Worm (Caenorhabditis elegans): ENCODE measurements around the gene elo-1.

Gene elo-1

ce11 chrIV:9513360-9513777 is 12.8 kb upstream of the elo-1 start (continued):
- TF ChIP-seq hlh-11 (tag; optimal IDR thresholded peaks at IDR 0.05), result peak; percentile 92
- no peak for TF ChIP-seq zfp-2 (tag; optimal IDR thresholded peaks at IDR 0.05)
- TF ChIP-seq hif-1 (tag; optimal IDR thresholded peaks at IDR 0.05), result peak; percentile 19 to 20
- TF ChIP-seq lin-13 (GFP tag; optimal IDR thresholded peaks at IDR 0.05), result peak; percentile 19
- no peak for TF ChIP-seq ces-1 (GFP tag; optimal IDR thresholded peaks at IDR 0.05)
- peak; percentile 38 for TF ChIP-seq pqm-1 (tag; optimal IDR thresholded peaks at IDR 0.05)
- TF ChIP-seq dpl-1 (GFP tag; optimal IDR thresholded peaks at IDR 0.05), result peak; percentile 22
- no peak for TF ChIP-seq egl-43 (GFP tag; IDR thresholded peaks at IDR 0.05)
- peak; percentile 26; the same call in 1 of the 2 replicates for TF ChIP-seq lin-38 (GFP tag; IDR thresholded peaks at IDR 0.05)
- TF ChIP-seq nhr-48 (tag; optimal IDR thresholded peaks at IDR 0.05), result peak; percentile 83
- TF ChIP-seq mxl-3 (GFP tag; optimal IDR thresholded peaks at IDR 0.05), result peak; percentile 74
- TF ChIP-seq gei-8 (GFP tag; optimal IDR thresholded peaks at IDR 0.05), result no peak
- TF ChIP-seq sdz-12 (GFP tag; optimal IDR thresholded peaks at IDR 0.05), result no peak
- peak; percentile 78 for TF ChIP-seq nhr-77 (tag; optimal IDR thresholded peaks at IDR 0.05)
- TF ChIP-seq ceh-62 (tag; optimal IDR thresholded peaks at IDR 0.05), result no peak
- peak; percentile 94 for TF ChIP-seq aha-1 (tag)
- TF ChIP-seq zag-1 (tag; optimal IDR thresholded peaks at IDR 0.05), result no peak
- TF ChIP-seq lsy-2 (tag; optimal IDR thresholded peaks at IDR 0.05), result peak in 1 of 2 experiments; percentile 51
- no peak for TF ChIP-seq madf-9 (GFP tag; conservative IDR thresholded peaks at IDR 0.05)
- TF ChIP-seq daf-16 (GFP tag; optimal IDR thresholded peaks at IDR 0.05), result no peak
- peak; percentile 78 for TF ChIP-seq daf-16 (tag; optimal IDR thresholded peaks at IDR 0.05)
- 0 out of 2 replicates have a peak, but pooled peaks have one; percentile 35 for TF ChIP-seq pha-4 (GFP tag; IDR thresholded peaks at IDR 0.05)
- no peak for TF ChIP-seq pha-4 (tag; optimal IDR thresholded peaks at IDR 0.05)
- TF ChIP-seq jun-1 (tag; optimal IDR thresholded peaks at IDR 0.05), result peak; percentile 9
- TF ChIP-seq dmd-6 (GFP tag; IDR thresholded peaks at IDR 0.05), result peak; percentile 60
- TF ChIP-seq dmd-9 (GFP tag; IDR thresholded peaks at IDR 0.05), result no peak
- TF ChIP-seq hlh-30 (tag; optimal IDR thresholded peaks at IDR 0.05; ENCODE audit: insufficient read depth), result peak; percentile 77
- peak; percentile 70 for TF ChIP-seq dve-1 (tag; optimal IDR thresholded peaks at IDR 0.05; ENCODE audit: insufficient read depth)
- no peak for TF ChIP-seq vab-7 (GFP tag; IDR thresholded peaks at IDR 0.05)
- TF ChIP-seq nhr-237 (tag; optimal IDR thresholded peaks at IDR 0.05), result no peak
- peak; percentile 67 for TF ChIP-seq snpc-4 (tag; optimal IDR thresholded peaks at IDR 0.05)
- peak in 1 of 2 experiments; percentile 72 for TF ChIP-seq mdl-1 (tag; optimal IDR thresholded peaks at IDR 0.05)

ce11 chrIV:9514132-9514531 is 12.0 kb upstream of the elo-1 start:
- TF ChIP-seq T26A8.4 (GFP tag; IDR thresholded peaks at IDR 0.05) (no peak), Y105C5A.15 (GFP tag; IDR thresholded peaks at IDR 0.05) (no peak), madf-5 (GFP tag; IDR thresholded peaks at IDR 0.05) (no peak), dpl-1 (GFP tag; optimal IDR thresholded peaks at IDR 0.05) (no peak), egl-27 (tag; optimal IDR thresholded peaks at IDR 0.05) (no peak), zip-2 (tag; optimal IDR thresholded peaks at IDR 0.05) (peak; percentile 76), unc-62 (GFP tag; optimal IDR thresholded peaks at IDR 0.05 in 1 of 2) (no peak), unc-62 (tag; optimal IDR thresholded peaks at IDR 0.05) (no peak), ztf-11 (tag; optimal IDR thresholded peaks at IDR 0.05) (no peak), mes-2 (tag; optimal IDR thresholded peaks at IDR 0.05; ENCODE audit: poor library complexity, severe bottlenecking) (no peak), nhr-237 (tag; optimal IDR thresholded peaks at IDR 0.05) (no peak), ceh-44 (GFP tag; IDR thresholded peaks at IDR 0.05) (no peak), tra-1 (GFP tag; IDR thresholded peaks at IDR 0.05) (no peak), aly-2 (tag; optimal IDR thresholded peaks at IDR 0.05) (no peak), nhr-11 (tag; optimal IDR thresholded peaks at IDR 0.05) (no peak), snpc-1.2 (GFP tag; IDR thresholded peaks at IDR 0.05) (no peak), cey-2 (tag; optimal IDR thresholded peaks at IDR 0.05; ENCODE audit: borderline replicate concordance, insufficient read depth) (no peak), pha-4 (GFP tag; IDR thresholded peaks at IDR 0.05) (no peak), pha-4 (tag; optimal IDR thresholded peaks at IDR 0.05) (no peak), nhr-10 (tag; optimal IDR thresholded peaks at IDR 0.05) (no peak), dmd-6 (GFP tag; IDR thresholded peaks at IDR 0.05) (no peak), ama-1 (optimal IDR thresholded peaks at IDR 0.05) (no peak), zip-11 (GFP tag; IDR thresholded peaks at IDR 0.05) (no peak), vab-7 (GFP tag; IDR thresholded peaks at IDR 0.05) (no peak), daf-12 (tag; optimal IDR thresholded peaks at IDR 0.05) (no peak), Y75B8A.6 (GFP tag; IDR thresholded peaks at IDR 0.05) (no peak), fkh-10 (GFP tag; optimal IDR thresholded peaks at IDR 0.05) (no peak)

Data from whole organism, L4 larva.